Fruit fly (Drosophila melanogaster) whole organism, wandering third instar larva: Measurements from ENCODE around the gene defl.

Experiments
- Dfd ChIP-seq: fragments of >200 bp; optimal IDR thresholded peaks from 2 replicates; lab custom pipeline; 2017; ENCODE audit warnings: missing biosample characterization, missing genetic modification characterization
- Sp1 ChIP-seq: fragments of 200-800 bp; sonication (Bioruptor generic); optimal IDR thresholded peaks from 3 replicates; lab custom pipeline; 2019; ENCODE audit warnings: missing biosample characterization, mild to moderate bottlenecking, missing genetic modification characterization, moderate library complexity
- br ChIP-seq: fragments of 200-800 bp; sonication (Bioruptor generic); optimal IDR thresholded peaks from 2 replicates; lab custom pipeline; 2016; ENCODE audit warnings: missing biosample characterization, missing genetic modification characterization

DNA sequence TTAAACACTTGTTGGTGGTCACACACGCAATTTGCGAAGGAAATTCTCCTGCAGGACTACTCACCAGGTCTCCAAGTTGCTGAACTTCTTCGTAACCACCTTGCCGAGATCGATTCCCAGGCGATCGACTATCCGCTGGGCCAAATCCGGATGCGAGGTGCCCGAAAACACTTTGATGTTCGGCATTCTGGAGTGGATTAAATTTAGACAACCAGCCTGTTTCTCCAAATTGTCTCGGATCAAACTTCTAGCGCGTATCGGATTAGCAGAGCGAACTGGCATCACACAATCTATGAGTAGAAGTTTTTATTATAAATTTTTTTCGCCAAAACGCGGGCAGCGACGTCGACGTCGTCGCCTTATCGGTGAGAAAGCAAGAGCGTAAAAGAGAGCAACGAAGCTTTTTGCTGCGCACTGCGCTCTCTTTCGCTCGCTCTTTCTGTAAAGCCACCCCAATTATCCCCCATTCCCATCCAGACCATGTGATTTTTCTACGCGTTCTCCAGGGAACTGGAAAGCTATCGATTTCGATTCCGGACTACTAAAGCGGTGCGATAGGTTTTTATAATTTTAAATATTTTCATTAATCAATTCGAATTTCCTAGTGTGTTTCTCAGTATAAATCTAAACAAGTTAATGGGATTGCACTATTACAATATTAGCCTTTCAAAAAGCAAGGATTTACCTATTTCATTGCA is 28.9 kb upstream of the defl start:
- TF ChIP-seq br (GFP tag; lab: Kevin White, UChicago) (no peak), Dfd (no peak), Sp1 (GFP tag; lab: Kevin White, UChicago) (no peak)
